Fruit fly (Drosophila melanogaster) whole organism, pupa: Measurements from ENCODE around the gene CG14931.

Experiments used
- CG12605 ChIP-seq: fragments of 200-800 bp; sonication (Bioruptor generic); IDR thresholded peaks from 2 replicates; pipeline ENCODE4 v1.3.6; 2022; ENCODE audit warnings: missing biosample characterization, missing genetic modification characterization
- CG13204 ChIP-seq: fragments of 200-800 bp; sonication (Bioruptor generic); optimal IDR thresholded peaks from 2 replicates; lab custom pipeline; 2018; ENCODE audit warnings: missing biosample characterization, mild to moderate bottlenecking, missing genetic modification characterization, moderate library complexity
- CG14655 ChIP-seq: fragments of 200-800 bp; sonication (Bioruptor generic); optimal IDR thresholded peaks from 3 replicates; lab custom pipeline; 2017; ENCODE audit warnings: mild to moderate bottlenecking, missing biosample characterization, missing genetic modification reagents, missing genetic modification characterization
- CG15710 ChIP-seq: fragments of 200-800 bp; sonication (Bioruptor generic); optimal IDR thresholded peaks from 2 replicates; lab custom pipeline; 2018; ENCODE audit warnings: missing biosample characterization, mild to moderate bottlenecking, missing genetic modification characterization, moderate library complexity
- CG34367 ChIP-seq: fragments of 200-800 bp; sonication (Bioruptor generic); optimal IDR thresholded peaks from 2 replicates; lab custom pipeline; 2018; ENCODE audit warnings: missing biosample characterization, mild to moderate bottlenecking, missing genetic modification characterization
- CG4496 ChIP-seq: fragments of 200-800 bp; sonication (Bioruptor generic); IDR thresholded peaks from 3 replicates; pipeline ENCODE4 v1.3.6; 2022; ENCODE audit warnings: missing biosample characterization, missing genetic modification characterization
- CG8159 ChIP-seq: fragments of 200-800 bp; sonication (Bioruptor generic); optimal IDR thresholded peaks from 3 replicates; lab custom pipeline; 2018; ENCODE audit warnings: missing biosample characterization, mild to moderate bottlenecking, missing genetic modification characterization, moderate library complexity
- CG9948 ChIP-seq: fragments of 200-800 bp; sonication (Bioruptor generic); optimal IDR thresholded peaks from 2 replicates; lab custom pipeline; 2018; ENCODE audit warnings: missing biosample characterization, mild to moderate bottlenecking, missing genetic modification characterization, moderate library complexity
- EcR ChIP-seq: fragments of 200-800 bp; sonication (Bioruptor generic); optimal IDR thresholded peaks from 3 replicates; lab custom pipeline; 2019; ENCODE audit warnings: missing biosample characterization, missing genetic modification characterization, mild to moderate bottlenecking, moderate library complexity, missing genetic modification reagents
- Ets98B ChIP-seq: fragments of 200-800 bp; sonication (Bioruptor generic); IDR thresholded peaks from 2 replicates; pipeline ENCODE4 v1.3.6; 2022; ENCODE audit warnings: missing biosample characterization, missing genetic modification characterization
- fd96Ca ChIP-seq: fragments of 200-800 bp; sonication (Bioruptor generic); IDR thresholded peaks from 3 replicates; pipeline ENCODE4 v1.3.6; 2022; ENCODE audit warnings: missing biosample characterization, missing genetic modification characterization
- rn ChIP-seq: fragments of 200-800 bp; sonication (Bioruptor generic); IDR thresholded peaks from 2 replicates; pipeline ENCODE4 v1.3.6; 2022; ENCODE audit warnings: missing biosample characterization, missing genetic modification characterization

DNA sequence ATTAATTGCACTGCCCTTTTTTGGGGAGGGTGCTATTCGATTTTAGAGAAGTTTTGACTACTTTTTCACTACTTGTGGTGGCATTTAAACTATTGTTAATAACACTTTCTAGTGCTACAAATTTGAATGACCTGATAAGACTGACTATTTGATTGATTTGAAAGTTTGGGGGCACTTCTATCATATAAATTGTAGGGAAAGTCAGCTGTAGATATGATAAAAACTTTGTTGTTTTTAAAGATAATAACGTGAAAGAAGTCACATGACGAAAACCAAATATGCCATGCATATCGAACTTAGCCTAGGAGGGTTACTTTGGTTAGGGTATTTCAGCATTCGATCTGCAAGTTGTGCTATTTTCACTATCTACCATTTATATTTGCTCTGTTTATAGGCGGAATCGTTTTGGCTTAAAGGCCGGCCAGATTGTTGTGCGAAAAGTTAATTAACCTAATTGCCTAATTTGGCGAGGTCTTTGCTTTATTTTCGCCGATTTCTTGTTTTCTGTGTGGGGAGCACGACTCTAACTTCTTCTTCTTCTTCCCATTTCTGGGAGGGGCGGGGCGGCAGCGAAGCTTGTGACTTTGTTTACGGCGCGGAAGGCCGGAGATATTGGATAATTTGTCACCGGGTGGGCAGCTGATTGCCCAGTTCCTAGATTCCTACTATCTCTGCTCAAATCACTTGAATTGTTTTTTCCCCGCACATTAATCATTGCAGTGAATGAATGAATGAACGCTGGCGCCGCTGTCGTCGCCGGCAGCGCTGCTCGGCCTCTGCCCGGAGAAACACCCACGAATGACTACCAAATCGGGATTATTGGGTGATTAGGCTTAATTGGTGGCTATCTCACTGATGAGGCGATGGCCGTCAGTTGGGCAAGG, 24.9 kb downstream of the CG14931 start:
- no peak for TF ChIP-seq fd96Ca (GFP tag; lab: Robert Waterston, UW)
- peak; percentile 26 for TF ChIP-seq CG14655 (GFP tag; lab: Kevin White, UChicago)
- TF ChIP-seq CG13204 (GFP tag; lab: Kevin White, UChicago) = no peak
- TF ChIP-seq CG12605 (GFP tag; lab: Robert Waterston, UW) = no peak
- TF ChIP-seq Ets98B (GFP tag; lab: Robert Waterston, UW) = no peak
- TF ChIP-seq CG9948 = no peak
- TF ChIP-seq EcR (GFP tag; lab: Kevin White, UChicago) = no peak
- TF ChIP-seq CG4496 (GFP tag; lab: Robert Waterston, UW) = no peak
- no peak for TF ChIP-seq rn
- TF ChIP-seq CG8159 = no peak
- TF ChIP-seq CG34367 = no peak
- no peak for TF ChIP-seq CG15710 (tag; lab: Kevin White, UChicago)
